Fruit fly (Drosophila melanogaster): ENCODE measurements around the gene Hmx.
A peak's percentile ranks its signal among the peaks of the same experiment; 100 is the strongest.

Gene Hmx

DNA sequence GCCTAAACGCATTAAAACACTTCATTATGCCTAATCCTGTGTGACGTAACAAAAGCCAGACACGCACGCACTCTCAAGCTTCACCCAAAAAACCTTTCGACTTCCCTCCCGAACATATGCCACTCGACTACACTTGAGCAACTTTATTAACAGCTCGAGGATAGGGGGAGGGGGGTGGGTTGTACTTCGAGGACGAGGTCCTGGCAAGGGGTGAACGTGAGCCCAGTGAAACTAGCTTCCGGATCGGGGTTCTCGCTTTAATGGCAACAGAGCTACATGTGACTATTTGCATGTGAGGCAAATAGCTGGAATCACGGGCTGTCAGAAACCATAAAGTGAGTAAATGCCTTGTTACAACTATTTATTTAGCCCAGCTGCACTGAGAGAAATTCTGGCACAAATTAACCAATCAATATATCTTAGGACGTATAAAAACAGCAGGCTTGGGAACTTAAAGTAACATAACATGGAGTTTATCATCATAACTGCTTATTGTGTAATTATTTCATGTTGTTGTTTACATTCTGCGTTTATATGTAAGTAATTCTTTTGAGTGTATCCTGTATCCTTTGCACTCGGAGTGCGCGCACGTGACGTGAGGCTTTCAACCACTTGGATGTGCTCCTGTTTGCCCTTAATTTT is 7.8 kb upstream of the Hmx start:
- no peak for TF ChIP-seq CG8478 (optimal IDR thresholded peaks at IDR 0.05)
- no peak for TF ChIP-seq EcR (GFP tag; optimal IDR thresholded peaks at IDR 0.05)
- no peak for TF ChIP-seq usp (GFP tag; optimal IDR thresholded peaks at IDR 0.05)
- no peak for TF ChIP-seq Dll (optimal IDR thresholded peaks at IDR 0.05)
- TF ChIP-seq pan (optimal IDR thresholded peaks at IDR 0.05), result no peak

- no peak for TF ChIP-seq EcR (GFP tag; optimal IDR thresholded peaks at IDR 0.05)
- peak; percentile 43 for TF ChIP-seq Dll (optimal IDR thresholded peaks at IDR 0.05)
These were observed 1.2 kb upstream of the Hmx start for dm6 chr3R:17557487-17557886.

dm6 chr3R:17561175-17561574 is 2.4 kb downstream of the Hmx start:
- TF ChIP-seq psq (optimal IDR thresholded peaks at IDR 0.05) (no peak), usp (GFP tag; optimal IDR thresholded peaks at IDR 0.05) (no peak), Dll (optimal IDR thresholded peaks at IDR 0.05) (no peak), EcR (GFP tag; optimal IDR thresholded peaks at IDR 0.05) (no peak)

DNA sequence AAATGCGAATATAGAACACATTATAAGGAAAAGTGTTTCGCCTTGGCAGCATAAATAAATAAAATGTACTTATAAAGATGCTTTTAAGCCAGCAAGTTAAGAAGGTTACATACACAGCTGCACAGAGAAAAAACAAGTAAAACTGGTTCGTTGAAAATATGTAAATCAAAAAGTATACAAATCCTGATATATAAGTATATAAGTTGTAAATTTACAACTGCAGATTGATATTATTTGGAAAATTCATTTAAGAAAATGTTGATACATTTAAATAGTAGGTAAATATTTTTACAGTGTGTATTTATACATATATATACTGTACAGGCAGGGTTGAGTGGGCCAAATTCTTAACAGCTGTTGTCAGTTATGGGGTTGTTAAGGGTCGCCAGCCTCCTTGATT is 6.1 kb downstream of the Hmx start:
- TF ChIP-seq EcR (GFP tag; optimal IDR thresholded peaks at IDR 0.05), result no peak
- no peak for TF ChIP-seq usp (GFP tag; optimal IDR thresholded peaks at IDR 0.05)
- TF ChIP-seq psq (optimal IDR thresholded peaks at IDR 0.05), result no peak
- no peak for TF ChIP-seq CG8478 (optimal IDR thresholded peaks at IDR 0.05)
- no peak for TF ChIP-seq pan (optimal IDR thresholded peaks at IDR 0.05)

DNA sequence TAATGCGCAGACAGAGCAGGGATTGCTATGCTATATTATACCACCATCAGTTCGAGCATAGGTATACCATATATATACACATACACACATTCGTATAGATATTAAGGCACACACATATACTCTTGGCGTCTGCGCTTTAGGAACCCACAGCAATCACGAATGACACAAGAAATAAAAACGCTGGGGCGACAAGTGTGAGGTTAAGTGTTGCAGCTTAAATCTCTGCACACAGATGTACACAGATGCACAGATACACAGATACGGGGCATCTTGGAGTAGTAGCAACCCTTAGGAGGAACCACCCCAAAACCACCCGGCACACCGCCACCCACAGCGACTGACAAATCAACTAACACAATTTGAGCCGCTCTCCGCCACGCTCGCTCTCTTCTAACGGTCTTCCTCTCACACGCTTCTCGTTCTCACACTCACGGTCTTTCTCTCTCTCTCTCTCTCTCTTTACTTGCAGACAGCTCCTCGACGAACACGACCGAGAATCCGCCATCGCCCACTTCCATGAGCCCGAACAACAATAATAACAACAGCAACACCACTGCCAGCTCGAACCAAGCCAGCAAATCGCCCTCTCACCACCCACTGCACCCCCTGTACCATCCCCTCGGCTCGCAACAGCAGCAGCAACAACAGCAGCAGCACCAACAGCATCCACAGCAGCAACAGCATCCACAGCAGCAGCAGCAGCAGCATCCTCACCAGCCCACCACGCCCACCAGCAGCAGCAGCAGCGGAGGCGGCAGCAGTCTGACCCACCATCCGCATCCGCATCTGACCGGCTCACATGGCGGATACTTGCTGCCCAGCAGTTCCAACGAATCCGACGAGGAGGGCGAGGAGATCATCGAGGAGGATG is 8.1 kb downstream of the Hmx start:
- no peak for TF ChIP-seq Dll (optimal IDR thresholded peaks at IDR 0.05)

DNA sequence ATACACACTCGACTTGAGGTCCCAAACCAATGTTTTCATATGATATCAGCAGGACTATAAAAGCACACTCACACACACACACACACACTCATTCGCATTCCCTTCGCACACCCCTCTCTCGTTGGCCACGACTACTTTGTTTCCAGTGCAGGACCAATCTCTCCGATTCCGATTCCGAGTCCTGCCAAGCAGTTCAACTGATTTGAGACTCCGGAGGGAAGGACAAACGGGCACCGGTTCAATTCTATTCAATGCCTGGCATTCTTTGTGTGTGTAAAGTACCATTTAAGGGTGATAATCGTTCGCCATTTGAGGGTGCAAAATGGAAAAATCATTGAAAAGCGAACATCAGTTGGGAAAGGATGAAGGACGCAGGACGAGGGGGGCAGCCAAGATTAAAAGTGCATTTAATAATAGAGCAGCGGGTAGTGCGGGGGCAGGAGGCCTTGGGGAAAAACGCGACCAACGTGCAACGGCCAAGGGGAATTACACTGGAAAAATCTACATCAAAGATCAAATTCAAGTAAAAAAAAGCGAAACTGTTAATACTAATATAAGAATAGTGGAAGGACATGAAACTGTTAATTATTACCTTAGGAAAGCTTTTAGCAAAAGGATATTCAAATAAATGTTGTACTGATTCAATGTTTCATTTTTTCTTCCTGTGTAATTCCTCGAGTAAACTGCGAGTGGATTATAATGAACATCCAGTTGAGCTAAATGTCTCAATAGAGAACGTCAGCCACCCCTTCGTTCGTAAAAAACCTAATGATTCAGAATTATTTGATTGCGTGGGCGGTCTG is 25.1 kb downstream of the Hmx start:
- no peak for TF ChIP-seq Dll (optimal IDR thresholded peaks at IDR 0.05)
- TF ChIP-seq usp (GFP tag; optimal IDR thresholded peaks at IDR 0.05), result no peak
- no peak for TF ChIP-seq pan (optimal IDR thresholded peaks at IDR 0.05)
- no peak for TF ChIP-seq psq (optimal IDR thresholded peaks at IDR 0.05)
- TF ChIP-seq CG8478 (optimal IDR thresholded peaks at IDR 0.05), result no peak
- TF ChIP-seq EcR (GFP tag; optimal IDR thresholded peaks at IDR 0.05), result no peak

DNA sequence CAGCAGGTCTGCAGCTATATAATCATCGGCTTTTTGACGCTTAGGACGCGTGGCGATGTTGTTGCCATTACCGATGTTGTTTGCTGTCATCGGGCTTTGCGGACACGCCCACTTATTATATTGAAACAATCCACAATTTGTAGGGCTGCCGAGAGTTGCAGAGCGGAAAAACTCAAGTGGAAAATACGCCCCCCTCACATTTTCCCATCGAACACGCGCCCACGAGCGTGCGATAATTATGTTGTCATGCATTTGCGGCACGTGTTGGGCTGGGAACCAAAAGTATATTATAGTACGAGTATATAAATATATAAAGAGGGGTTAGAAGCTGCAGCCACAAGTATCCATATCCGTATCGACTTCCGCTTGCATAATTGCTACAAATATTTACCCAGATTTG is 30.1 kb downstream of the Hmx start:
- TF ChIP-seq usp (GFP tag; optimal IDR thresholded peaks at IDR 0.05) (no peak), psq (optimal IDR thresholded peaks at IDR 0.05) (no peak), pan (optimal IDR thresholded peaks at IDR 0.05) (no peak), EcR (GFP tag; optimal IDR thresholded peaks at IDR 0.05) (no peak), Dll (optimal IDR thresholded peaks at IDR 0.05) (no peak), CG8478 (optimal IDR thresholded peaks at IDR 0.05) (no peak)

DNA sequence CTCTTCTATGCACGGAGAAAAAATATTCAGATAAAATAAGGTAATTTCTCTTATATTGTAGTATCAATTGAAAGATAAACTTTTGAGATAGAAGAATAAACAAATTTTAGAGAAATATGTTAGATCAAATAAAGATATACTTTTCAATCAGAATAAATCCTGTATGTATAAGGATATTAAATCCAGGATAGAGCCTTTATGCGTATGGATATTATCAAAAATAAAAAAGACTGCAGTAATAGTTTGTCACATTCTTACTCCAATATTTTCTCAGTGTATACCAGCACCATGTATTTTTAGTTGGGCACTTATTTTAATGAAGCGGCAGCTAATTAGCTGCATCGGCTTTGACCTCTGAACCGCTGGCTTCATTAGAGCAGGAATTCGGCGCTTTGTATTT is 33.1 kb downstream of the Hmx start:
- no peak for TF ChIP-seq pan (optimal IDR thresholded peaks at IDR 0.05)
- no peak for TF ChIP-seq psq (optimal IDR thresholded peaks at IDR 0.05)
- no peak for TF ChIP-seq usp (GFP tag; optimal IDR thresholded peaks at IDR 0.05)
- no peak for TF ChIP-seq EcR (GFP tag; optimal IDR thresholded peaks at IDR 0.05)
- TF ChIP-seq CG8478 (optimal IDR thresholded peaks at IDR 0.05), result no peak
- no peak for TF ChIP-seq Dll (optimal IDR thresholded peaks at IDR 0.05)

DNA sequence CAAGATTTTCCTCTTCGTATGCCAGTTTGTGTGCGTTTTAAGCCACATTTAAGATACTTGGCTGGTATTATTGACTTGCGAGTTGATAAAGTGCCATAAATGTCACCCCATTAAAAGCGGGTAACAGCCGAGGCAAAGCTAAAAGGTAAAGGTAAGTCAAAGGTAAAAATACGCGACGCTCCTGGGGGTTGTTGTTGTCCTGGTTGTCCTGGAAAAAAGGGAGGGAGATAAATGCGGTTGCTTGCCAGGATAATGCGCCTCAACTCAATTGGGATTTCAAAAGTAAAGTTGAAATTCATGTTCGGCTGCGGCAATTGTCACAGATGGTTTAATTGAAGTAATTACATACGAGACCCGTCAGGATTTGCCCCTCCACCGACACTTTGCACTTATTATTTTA is 34.7 kb downstream of the Hmx start:
- no peak for TF ChIP-seq usp (GFP tag; optimal IDR thresholded peaks at IDR 0.05)
- no peak for TF ChIP-seq CG8478 (optimal IDR thresholded peaks at IDR 0.05)
- no peak for TF ChIP-seq Dll (optimal IDR thresholded peaks at IDR 0.05)
- no peak for TF ChIP-seq EcR (GFP tag; optimal IDR thresholded peaks at IDR 0.05)
- TF ChIP-seq psq (optimal IDR thresholded peaks at IDR 0.05), result no peak
- no peak for TF ChIP-seq pan (optimal IDR thresholded peaks at IDR 0.05)

DNA sequence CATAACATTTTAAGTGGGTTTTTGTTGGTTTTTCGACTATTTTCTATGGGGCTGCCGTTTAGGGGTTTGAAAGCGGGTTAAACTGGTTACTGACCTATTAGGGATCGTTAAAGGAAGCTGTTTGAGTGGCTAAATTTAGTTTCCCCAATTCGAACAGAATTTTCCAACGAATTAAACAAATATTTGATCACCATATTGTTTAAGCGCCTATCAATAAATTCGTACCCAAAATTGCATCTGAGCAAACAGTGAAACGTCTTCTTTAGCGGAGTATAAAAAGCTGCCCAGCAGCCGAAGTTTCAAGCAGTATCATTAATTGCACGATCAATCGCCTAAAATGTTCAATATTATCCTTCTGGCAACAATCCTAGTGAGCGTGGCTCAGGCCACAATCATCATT is 35.4 kb downstream of the Hmx start, which contains the start of gene Sgs5bis:
Sgs5bis (plus strand) TSS at position 301 of the 400 bp plus-strand sequence.
- TF ChIP-seq usp (GFP tag; optimal IDR thresholded peaks at IDR 0.05) (no peak), EcR (GFP tag; optimal IDR thresholded peaks at IDR 0.05) (no peak), CG8478 (optimal IDR thresholded peaks at IDR 0.05) (no peak), psq (optimal IDR thresholded peaks at IDR 0.05) (no peak), Dll (optimal IDR thresholded peaks at IDR 0.05) (no peak)

DNA sequence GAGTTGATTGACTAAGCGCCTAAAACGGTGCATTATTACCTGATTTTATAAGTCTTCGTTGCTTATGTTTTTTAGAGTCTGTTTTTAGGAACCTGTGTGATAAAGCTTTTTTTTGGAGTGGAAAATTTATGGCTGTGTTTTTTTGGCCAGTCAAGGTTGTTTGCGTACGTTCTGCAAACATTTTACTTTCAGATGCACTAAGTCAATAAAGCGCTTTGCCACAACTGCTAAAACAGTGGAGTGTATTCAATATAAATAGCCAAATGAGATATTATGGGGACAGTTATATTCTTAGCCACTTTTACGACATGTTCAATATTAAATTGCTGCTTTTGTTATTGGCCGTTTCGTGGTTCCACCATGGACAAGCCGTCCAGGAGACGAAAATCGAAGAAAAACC is 36.4 kb downstream of the Hmx start, which contains the start of gene Sgs5:
Sgs5 (plus strand) TSS at position 279 of the 400 bp plus-strand sequence.
- TF ChIP-seq usp (GFP tag; optimal IDR thresholded peaks at IDR 0.05) (no peak), Dll (optimal IDR thresholded peaks at IDR 0.05) (no peak), CG8478 (optimal IDR thresholded peaks at IDR 0.05) (no peak), pan (optimal IDR thresholded peaks at IDR 0.05) (no peak), EcR (GFP tag; optimal IDR thresholded peaks at IDR 0.05) (no peak), psq (optimal IDR thresholded peaks at IDR 0.05) (no peak)

DNA sequence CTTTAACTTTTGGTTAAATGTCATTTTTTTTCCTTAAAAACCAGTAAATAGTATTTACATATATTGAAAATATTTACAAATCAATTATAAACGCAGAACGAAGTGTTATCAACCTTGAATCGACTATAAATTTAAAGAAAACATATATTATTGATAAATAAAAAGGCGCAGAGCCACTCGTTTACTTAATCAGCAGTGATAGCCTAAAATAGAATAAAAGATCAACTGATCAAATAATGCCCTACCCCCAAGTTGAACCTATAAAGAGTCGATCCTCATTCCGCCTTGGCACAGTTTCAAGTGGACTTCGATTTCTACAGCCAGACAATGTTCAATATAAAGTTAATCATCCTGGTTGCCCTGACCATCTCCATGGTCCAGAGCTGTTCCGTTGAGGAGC is 37.5 kb downstream of the Hmx start, which contains the start of gene CG7606:
CG7606 (plus strand) TSS at position 301 of the 400 bp plus-strand sequence.
- TF ChIP-seq Dll (optimal IDR thresholded peaks at IDR 0.05), result no peak
- TF ChIP-seq psq (optimal IDR thresholded peaks at IDR 0.05), result no peak
- TF ChIP-seq pan (optimal IDR thresholded peaks at IDR 0.05), result no peak
- no peak for TF ChIP-seq usp (GFP tag; optimal IDR thresholded peaks at IDR 0.05)
- TF ChIP-seq EcR (GFP tag; optimal IDR thresholded peaks at IDR 0.05), result no peak
- TF ChIP-seq CG8478 (optimal IDR thresholded peaks at IDR 0.05), result no peak
